Worm (Caenorhabditis elegans): ENCODE measurements around the gene unc-22.

Gene unc-22

DNA sequence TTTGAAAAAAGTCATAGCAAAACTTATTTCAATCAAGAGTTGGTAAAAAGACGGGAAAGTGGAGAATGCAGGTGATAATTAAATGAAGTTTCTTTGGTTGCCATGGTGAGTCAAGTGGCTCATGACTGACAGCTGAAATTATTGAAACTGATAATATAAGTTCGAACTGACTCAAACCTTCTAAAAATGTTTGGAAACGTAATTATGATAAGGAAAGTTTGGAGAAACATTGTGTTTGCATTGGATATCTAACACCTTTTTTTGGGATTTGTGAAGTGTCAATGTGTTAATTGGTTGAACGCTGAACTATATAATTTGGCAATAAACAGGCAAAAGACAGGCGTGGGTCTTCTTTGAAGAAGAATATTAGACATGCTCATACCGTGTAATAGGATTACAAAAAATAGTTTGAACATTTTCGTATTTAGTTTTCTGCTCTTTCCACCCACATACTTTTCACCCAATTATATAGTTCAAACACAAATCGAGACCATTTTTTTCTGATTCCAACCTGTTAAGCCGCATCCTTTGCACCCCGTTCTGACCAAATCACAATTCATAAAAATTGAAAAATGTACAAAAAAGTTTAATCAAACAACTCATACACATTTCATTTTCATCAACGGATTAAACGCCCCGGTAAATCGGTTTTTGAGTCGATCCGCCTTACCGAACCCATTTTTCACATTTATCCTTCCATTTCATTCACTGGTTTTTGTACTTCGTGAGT, 85.3 kb downstream of the unc-22 start, which contains the start of the genes srlf-33 and srlf-32:
Gene srlf-33, minus strand, starts transcription at position 101 of the 730 bp plus-strand sequence.
Gene srlf-32, plus strand, starts transcription at position 680 of the 730 bp plus-strand sequence.
- no peak for TF ChIP-seq efl-1 (optimal IDR thresholded peaks at IDR 0.05)
- peak in 1 of 2 experiments; percentile 43 for TF ChIP-seq efl-1 (GFP tag; optimal IDR thresholded peaks at IDR 0.05 in 1 of 2)
- TF ChIP-seq ceh-90 (tag; optimal IDR thresholded peaks at IDR 0.05) = no peak

DNA sequence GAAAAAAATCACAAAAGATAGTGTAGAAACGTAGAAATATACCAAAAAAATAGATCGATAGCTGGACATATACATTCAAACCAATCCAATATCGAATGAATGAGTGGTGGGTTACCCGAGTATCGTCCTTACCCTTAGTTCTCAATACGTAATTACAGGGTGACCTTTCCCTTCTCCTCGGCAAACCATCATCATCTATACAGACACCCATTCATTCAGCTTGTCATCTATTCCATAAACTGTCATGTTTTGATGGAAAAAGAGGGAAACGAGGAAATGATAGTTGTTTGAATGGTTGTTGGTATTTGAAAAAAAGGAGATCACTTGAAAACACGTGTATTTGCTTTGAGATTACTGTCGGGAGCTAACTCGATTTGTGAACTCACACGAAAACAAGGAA, 86.7 kb downstream of the unc-22 start:
- TF ChIP-seq tlp-1 (tag; optimal IDR thresholded peaks at IDR 0.05) = no peak

DNA sequence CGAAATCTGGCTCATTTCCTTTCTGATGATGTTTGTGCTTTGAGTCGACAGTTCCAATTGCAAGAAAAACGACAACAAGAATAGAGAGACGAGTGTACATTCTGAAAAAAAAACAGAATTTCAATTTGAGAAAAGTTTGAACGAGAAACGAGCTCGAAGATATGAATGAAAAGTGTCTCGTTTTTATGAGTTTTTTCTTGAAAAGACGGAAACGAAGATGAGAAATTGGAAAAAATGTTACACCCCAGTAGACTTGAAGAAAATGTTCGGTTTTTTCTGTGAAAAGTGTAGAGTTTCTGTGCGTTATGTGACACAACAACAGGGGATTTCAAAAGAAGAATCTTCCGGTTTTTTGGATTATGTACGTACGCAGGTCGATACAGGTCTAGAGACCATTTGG, 87.7 kb downstream of the unc-22 start, which contains the start of gene srlf-31:
Gene srlf-31, minus strand, starts transcription at position 101 of the 400 bp plus-strand sequence.
- TF ChIP-seq mef-2 (tag; optimal IDR thresholded peaks at IDR 0.05) = no peak
- TF ChIP-seq F16B12.6 (tag; optimal IDR thresholded peaks at IDR 0.05) = no peak
